Fruit fly (Drosophila melanogaster): Measurements from ENCODE around the gene Zip71B.

DNA sequence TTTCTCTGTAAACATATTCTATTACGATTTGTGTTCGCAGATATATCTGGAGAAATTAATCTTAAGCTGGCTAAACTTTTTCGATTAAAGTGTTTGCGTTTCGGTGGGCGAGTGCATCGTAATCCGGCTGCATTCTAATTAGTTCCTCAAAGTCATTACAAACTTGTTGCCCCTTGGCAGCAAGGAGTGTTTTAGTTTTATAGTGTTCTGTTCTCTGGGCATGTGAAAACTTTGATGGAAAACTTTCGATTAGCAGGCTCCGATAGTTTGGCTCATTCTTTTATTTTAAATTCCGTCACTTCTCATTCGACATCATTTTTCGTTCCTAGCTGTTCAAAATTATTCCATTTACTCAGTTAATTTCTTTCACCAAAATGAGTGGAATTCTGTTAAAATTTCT, 31.1 kb downstream of the Zip71B start, which contains the start of gene CG32148:
- TF ChIP-seq D19A (tag; optimal IDR thresholded peaks at IDR 0.05) (no peak), MESR4 (GFP tag; optimal IDR thresholded peaks at IDR 0.05) (no peak), CG18599 (GFP tag; optimal IDR thresholded peaks at IDR 0.05) (no peak), Kr (GFP tag; optimal IDR thresholded peaks at IDR 0.05) (no peak), CG15011 (GFP tag; optimal IDR thresholded peaks at IDR 0.05) (no peak), Dref (GFP tag; IDR thresholded peaks at IDR 0.05) (no peak), Taf1 (GFP tag; IDR thresholded peaks at IDR 0.05) (no peak)
